Fruit fly (Drosophila melanogaster) whole organism, embryonic: ENCODE results near the gene Wnt6.
A peak's percentile ranks its signal among the peaks of the same experiment; 100 is the strongest.

ENCODE experiments used
- ATbp ChIP-seq: fragments of 200-800 bp; sonication (Bioruptor generic); optimal IDR thresholded peaks from 2 replicates; lab custom pipeline; 2017; ENCODE audit warnings: missing biosample characterization, mild to moderate bottlenecking, missing genetic modification characterization, missing genetic modification reagents
- Atf-2 ChIP-seq: fragments of 200-800 bp; sonication (Bioruptor generic); optimal IDR thresholded peaks from 2 replicates; lab custom pipeline; 2016; ENCODE audit warnings: missing biosample characterization, missing genetic modification characterization
- Atf6 ChIP-seq: fragments of 200-800 bp; sonication (Bioruptor generic); IDR thresholded peaks from 2 replicates; pipeline ENCODE4 v1.3.6; 2022; ENCODE audit warnings: missing biosample characterization, missing genetic modification characterization
- Blimp-1 ChIP-seq: fragments of 200-800 bp; sonication (Bioruptor generic); optimal IDR thresholded peaks from 3 replicates; lab custom pipeline; 2018; ENCODE audit warnings: missing biosample characterization, missing genetic modification characterization, mild to moderate bottlenecking, moderate library complexity, missing genetic modification reagents
- BtbVII ChIP-seq: fragments of 200-800 bp; sonication (Bioruptor generic); optimal IDR thresholded peaks from 3 replicates; lab custom pipeline; 2017; ENCODE audit warnings: missing biosample characterization, mild to moderate bottlenecking, missing genetic modification characterization
- CG10979 ChIP-seq: fragments of 200-800 bp; sonication (Bioruptor generic); optimal IDR thresholded peaks from 2 replicates; lab custom pipeline; 2018; ENCODE audit warnings: missing biosample characterization, mild to moderate bottlenecking, missing genetic modification characterization, moderate library complexity
- CG11560 ChIP-seq: fragments of 200-800 bp; sonication (Bioruptor generic); IDR thresholded peaks from 3 replicates; pipeline ENCODE4 v1.3.6; 2022; ENCODE audit warnings: missing biosample characterization, missing genetic modification characterization
- CG12299 ChIP-seq: fragments of 200-800 bp; sonication (Bioruptor generic); optimal IDR thresholded peaks from 2 replicates; lab custom pipeline; 2018; ENCODE audit warnings: missing biosample characterization, mild to moderate bottlenecking, missing genetic modification characterization
- CG12659 ChIP-seq: fragments of 200-800 bp; sonication (Bioruptor generic); optimal IDR thresholded peaks from 3 replicates; lab custom pipeline; 2017; ENCODE audit warnings: mild to moderate bottlenecking, missing biosample characterization, missing genetic modification reagents, missing genetic modification characterization
- CG15479 ChIP-seq: fragments of 200-800 bp; sonication (Bioruptor generic); optimal IDR thresholded peaks from 3 replicates; lab custom pipeline; 2019; ENCODE audit warnings: missing biosample characterization, mild to moderate bottlenecking, missing genetic modification characterization, moderate library complexity
- CG15601 ChIP-seq: fragments of 200-800 bp; sonication (Bioruptor generic); optimal IDR thresholded peaks from 3 replicates; lab custom pipeline; 2019; ENCODE audit warnings: missing biosample characterization, mild to moderate bottlenecking, missing genetic modification characterization, moderate library complexity
- CG3065 ChIP-seq: fragments of 200-800 bp; sonication (Bioruptor generic); optimal IDR thresholded peaks from 2 replicates; lab custom pipeline; 2016; ENCODE audit warnings: missing biosample characterization, missing genetic modification characterization
- CG31224 ChIP-seq: fragments of 200-800 bp; sonication (Bioruptor generic); IDR thresholded peaks from 2 replicates; pipeline ENCODE4 v1.3.6; 2022; ENCODE audit warnings: missing biosample characterization, missing genetic modification characterization
- CG42726 ChIP-seq: fragments of 200-800 bp; sonication (Bioruptor generic); IDR thresholded peaks from 2 replicates; pipeline ENCODE4 v1.3.6; 2022; ENCODE audit warnings: missing biosample characterization, missing genetic modification characterization; ENCODE audit not compliant: partially characterized antibody
- CG8944 ChIP-seq: fragments of 200-800 bp; sonication (Bioruptor generic); optimal IDR thresholded peaks from 3 replicates; lab custom pipeline; 2016; ENCODE audit warnings: missing biosample characterization, missing genetic modification characterization
- CG9817 ChIP-seq: fragments of 200-800 bp; sonication (Bioruptor generic); optimal IDR thresholded peaks from 2 replicates; lab custom pipeline; 2018; ENCODE audit warnings: missing biosample characterization, mild to moderate bottlenecking, missing genetic modification characterization, moderate library complexity
- CHES-1-like ChIP-seq: fragments of 200-800 bp; sonication (Bioruptor generic); optimal IDR thresholded peaks from 2 replicates; lab custom pipeline; 2016; ENCODE audit warnings: missing biosample characterization, missing genetic modification characterization
- D19B ChIP-seq: fragments of 200-800 bp; sonication (Bioruptor generic); optimal IDR thresholded peaks from 2 replicates; lab custom pipeline; 2017; ENCODE audit warnings: missing biosample characterization, mild to moderate bottlenecking, missing genetic modification characterization
- Dad ChIP-seq: fragments of 200-800 bp; sonication (Bioruptor generic); optimal IDR thresholded peaks from 3 replicates; lab custom pipeline; 2016; ENCODE audit warnings: missing biosample characterization, missing genetic modification characterization
- E2f2 ChIP-seq: fragments of 200-800 bp; sonication (Bioruptor generic); IDR thresholded peaks from 2 replicates; pipeline ENCODE4 v1.3.6; 2022; ENCODE audit warnings: missing biosample characterization, missing genetic modification characterization
- Hmr ChIP-seq: fragments of 200-800 bp; sonication (Bioruptor generic); optimal IDR thresholded peaks from 3 replicates; lab custom pipeline; 2017; ENCODE audit warnings: mild to moderate bottlenecking, missing biosample characterization, missing genetic modification reagents, missing genetic modification characterization
- Jarid2 ChIP-seq: fragments of 200-800 bp; sonication (Bioruptor generic); optimal IDR thresholded peaks from 3 replicates; lab custom pipeline; 2017; ENCODE audit warnings: mild to moderate bottlenecking, missing biosample characterization, missing genetic modification reagents, missing genetic modification characterization
- Lim3 ChIP-seq: fragments of 200-800 bp; sonication (Bioruptor generic); IDR thresholded peaks from 2 replicates; pipeline ENCODE4 v1.3.6; 2022; ENCODE audit warnings: missing biosample characterization, missing genetic modification characterization
- MBD-R2 ChIP-seq: fragments of 200-800 bp; sonication (Bioruptor generic); IDR thresholded peaks from 2 replicates; pipeline ENCODE4 v1.3.6; 2022; ENCODE audit warnings: missing biosample characterization, missing genetic modification characterization
- MTF-1 ChIP-seq: fragments of 200-800 bp; sonication (Bioruptor generic); optimal IDR thresholded peaks from 2 replicates; lab custom pipeline; 2018; ENCODE audit warnings: missing biosample characterization, mild to moderate bottlenecking, missing genetic modification characterization, borderline replicate concordance
- Oli ChIP-seq: fragments of 200-800 bp; sonication (Bioruptor generic); optimal IDR thresholded peaks from 2 replicates; lab custom pipeline; 2018; ENCODE audit warnings: missing biosample characterization, mild to moderate bottlenecking, missing genetic modification characterization, moderate library complexity
- Sox102F ChIP-seq: fragments of 200-800 bp; sonication (Bioruptor generic); optimal IDR thresholded peaks from 2 replicates; lab custom pipeline; 2018; ENCODE audit warnings: missing biosample characterization, mild to moderate bottlenecking, missing genetic modification characterization, moderate library complexity
- aop ChIP-seq: fragments of 200-800 bp; sonication (Bioruptor generic); IDR thresholded peaks from 2 replicates; pipeline ENCODE4 v1.3.6; 2022; ENCODE audit warnings: missing biosample characterization, missing genetic modification characterization
- ap ChIP-seq: fragments of 200-800 bp; sonication (Bioruptor generic); IDR thresholded peaks from 2 replicates; pipeline ENCODE4 v1.3.6; 2022; ENCODE audit warnings: missing biosample characterization, missing genetic modification characterization
- bowl ChIP-seq: fragments of 200-800 bp; sonication (Bioruptor generic); IDR thresholded peaks from 2 replicates; pipeline ENCODE4 v1.3.6; 2022; ENCODE audit warnings: missing biosample characterization, missing genetic modification characterization
- chm ChIP-seq: fragments of 200-800 bp; sonication (Bioruptor generic); IDR thresholded peaks from 2 replicates; pipeline ENCODE4 v1.3.6; 2022; ENCODE audit warnings: missing biosample characterization, missing genetic modification characterization
- corto ChIP-seq: fragments of 200-800 bp; sonication (Bioruptor generic); optimal IDR thresholded peaks from 2 replicates; lab custom pipeline; 2016; ENCODE audit warnings: missing biosample characterization, mild to moderate bottlenecking, missing genetic modification characterization, moderate library complexity
- crol ChIP-seq: fragments of 200-800 bp; sonication (Bioruptor generic); IDR thresholded peaks from 2 replicates; pipeline ENCODE4 v1.3.6; 2022; ENCODE audit warnings: missing biosample characterization, missing genetic modification characterization
- crp ChIP-seq, 2 experiments: fragments of 200-800 bp; sonication (Bioruptor generic); optimal IDR thresholded peaks; 2 replicates in 1 of 2; 3 replicates in 1 of 2; lab custom pipeline; 2017; ENCODE audit warnings: missing biosample characterization in 2 of 2, missing genetic modification characterization in 2 of 2, mild to moderate bottlenecking in 1 of 2, moderate library complexity in 1 of 2
- cwo ChIP-seq: fragments of 200-800 bp; sonication (Bioruptor generic); optimal IDR thresholded peaks from 3 replicates; lab custom pipeline; 2017; ENCODE audit warnings: missing biosample characterization, missing genetic modification characterization, mild to moderate bottlenecking, moderate library complexity, missing genetic modification reagents
- disco-r ChIP-seq: fragments of 200-800 bp; sonication (Bioruptor generic); optimal IDR thresholded peaks from 2 replicates; lab custom pipeline; 2016; ENCODE audit warnings: missing biosample characterization, missing genetic modification characterization
- eve ChIP-seq, 2 experiments: fragments of >200 bp; optimal IDR thresholded peaks; 2 replicates each; lab custom pipeline; 2017; ENCODE audit warnings: missing biosample characterization in 2 of 2, missing genetic modification characterization in 2 of 2
- gem ChIP-seq: fragments of 200-800 bp; sonication (Bioruptor generic); optimal IDR thresholded peaks from 2 replicates; lab custom pipeline; 2019; ENCODE audit warnings: missing biosample characterization, mild to moderate bottlenecking, missing genetic modification characterization, moderate library complexity
- h ChIP-seq: fragments of >200 bp; optimal IDR thresholded peaks from 2 replicates; lab custom pipeline; 2017
- hth ChIP-seq: fragments of >200 bp; optimal IDR thresholded peaks from 2 replicates; lab custom pipeline; 2017; ENCODE audit warnings: inconsistent platforms
- inv ChIP-seq: fragments of 200-800 bp; sonication (Bioruptor generic); IDR thresholded peaks from 2 replicates; pipeline ENCODE4 v1.3.6; 2022; ENCODE audit warnings: missing biosample characterization, missing genetic modification characterization; ENCODE audit not compliant: partially characterized antibody
- jing ChIP-seq: fragments of 200-800 bp; sonication (Bioruptor generic); optimal IDR thresholded peaks from 2 replicates; lab custom pipeline; 2018; ENCODE audit warnings: missing biosample characterization, mild to moderate bottlenecking, missing genetic modification characterization
- jumu ChIP-seq: fragments of 200-800 bp; sonication (Bioruptor generic); optimal IDR thresholded peaks from 3 replicates; lab custom pipeline; 2016; ENCODE audit warnings: missing biosample characterization, missing genetic modification characterization
- org-1 ChIP-seq: fragments of 200-800 bp; sonication (Bioruptor generic); optimal IDR thresholded peaks from 2 replicates; lab custom pipeline; 2017; ENCODE audit warnings: missing biosample characterization, missing genetic modification characterization
- pita ChIP-seq: fragments of 200-800 bp; sonication (Bioruptor generic); optimal IDR thresholded peaks from 2 replicates; lab custom pipeline; 2017; ENCODE audit warnings: missing biosample characterization, mild to moderate bottlenecking, missing genetic modification characterization
- pum ChIP-seq: fragments of 200-800 bp; sonication (Bioruptor generic); optimal IDR thresholded peaks from 2 replicates; lab custom pipeline; 2016; ENCODE audit warnings: missing biosample characterization, missing genetic modification characterization
- seq ChIP-seq: fragments of 200-800 bp; sonication (Bioruptor generic); IDR thresholded peaks from 2 replicates; pipeline ENCODE4 v1.3.6; 2022; ENCODE audit warnings: missing biosample characterization, missing genetic modification characterization
- shn ChIP-seq: fragments of 200-800 bp; sonication (Bioruptor generic); optimal IDR thresholded peaks from 3 replicates; lab custom pipeline; 2016; ENCODE audit warnings: missing biosample characterization, missing genetic modification characterization
- slp2 ChIP-seq: fragments of 200-800 bp; sonication (Bioruptor generic); optimal IDR thresholded peaks from 2 replicates; lab custom pipeline; 2016; ENCODE audit warnings: missing biosample characterization, missing genetic modification characterization
- sna ChIP-seq: fragments of 200-800 bp; sonication (Bioruptor generic); IDR thresholded peaks from 2 replicates; pipeline ENCODE4 v1.3.6; 2022; ENCODE audit warnings: missing biosample characterization, missing genetic modification characterization; ENCODE audit not compliant: partially characterized antibody
- tap ChIP-seq: fragments of 200-800 bp; optimal IDR thresholded peaks from 3 replicates; lab custom pipeline; 2019; ENCODE audit warnings: missing biosample characterization, mild to moderate bottlenecking, missing genetic modification characterization, moderate library complexity

The Wnt6 gene

dm6 chr2L:7396962-7397361, 63.4 kb downstream of the Wnt6 start (continued):
- TF ChIP-seq CG15479 (GFP tag; lab: Kevin White, UChicago), result no peak
- TF ChIP-seq Atf-2 (GFP tag; lab: Kevin White, UChicago), result no peak
- TF ChIP-seq pita, result no peak
- TF ChIP-seq aop (GFP tag; lab: Robert Waterston, UW), result no peak
- TF ChIP-seq jumu (GFP tag; lab: Kevin White, UChicago), result peak; percentile 48
- peak; percentile 58 for TF ChIP-seq seq (GFP tag; lab: Robert Waterston, UW)
- peak; percentile 71; the same call in 1 of the 2 replicates for TF ChIP-seq Atf6
- TF ChIP-seq Blimp-1 (GFP tag; lab: Kevin White, UChicago), result peak; percentile 68
- TF ChIP-seq inv, result no peak
- TF ChIP-seq cwo (GFP tag; lab: Kevin White, UChicago), result peak; percentile 74
- TF ChIP-seq gem (tag; lab: Kevin White, UChicago), result peak; percentile 82
- TF ChIP-seq crp (GFP tag; optimal IDR thresholded peaks at IDR 0.05; lab: Kevin White, UChicago), result no peak
- no peak for TF ChIP-seq CG15601 (tag; lab: Kevin White, UChicago)
- no peak for TF ChIP-seq CG3065 (GFP tag; lab: Kevin White, UChicago)
- peak; percentile 39 for TF ChIP-seq ap (GFP tag; lab: Robert Waterston, UW)
- peak; percentile 50 for TF ChIP-seq ATbp
- no peak for TF ChIP-seq disco-r (GFP tag; lab: Kevin White, UChicago)
- TF ChIP-seq jing (GFP tag; lab: Kevin White, UChicago), result no peak
- peak; percentile 37 for TF ChIP-seq MTF-1 (GFP tag; lab: Kevin White, UChicago)
- peak; percentile 56; the same call in 1 of the 2 replicates for TF ChIP-seq chm
- TF ChIP-seq CHES-1-like (GFP tag; lab: Kevin White, UChicago), result no peak
- TF ChIP-seq CG42726 (GFP tag; lab: Robert Waterston, UW), result no peak
- no peak for TF ChIP-seq shn (GFP tag; lab: Kevin White, UChicago)
- TF ChIP-seq Jarid2 (GFP tag; lab: Kevin White, UChicago), result no peak
- peak; percentile 20; the same call in 1 of the 2 replicates for TF ChIP-seq MBD-R2 (GFP tag; lab: Robert Waterston, UW)
- TF ChIP-seq E2f2 (GFP tag; lab: Robert Waterston, UW), result peak; percentile 47
- no peak for TF ChIP-seq Lim3
- peak; percentile 48 for TF ChIP-seq org-1 (GFP tag; lab: Kevin White, UChicago)
- no peak for TF ChIP-seq CG11560
- peak; percentile 36 for TF ChIP-seq pum
- peak; percentile 24 for TF ChIP-seq BtbVII (GFP tag; lab: Kevin White, UChicago)
- peak; percentile 36 for TF ChIP-seq CG9817 (tag; lab: Kevin White, UChicago)
- peak; percentile 45 for TF ChIP-seq CG12659 (GFP tag; lab: Kevin White, UChicago)
- peak; percentile 56 for TF ChIP-seq tap (tag; lab: Kevin White, UChicago)
- peak; percentile 63 for TF ChIP-seq D19B (GFP tag; lab: Kevin White, UChicago)
- no peak for TF ChIP-seq eve (GFP tag; optimal IDR thresholded peaks at IDR 0.05; lab: Kevin White, UChicago)
- TF ChIP-seq CG31224, result peak; percentile 44; the same call in 1 of the 2 replicates
- no peak for TF ChIP-seq sna (GFP tag; lab: Robert Waterston, UW)
- peak; percentile 26 for TF ChIP-seq CG12299 (tag; lab: Kevin White, UChicago)
- peak; percentile 3 for TF ChIP-seq Dad (GFP tag; lab: Kevin White, UChicago)
- no peak for TF ChIP-seq corto (GFP tag; lab: Kevin White, UChicago)
- TF ChIP-seq Oli, result peak; percentile 71
- peak; percentile 58 for TF ChIP-seq CG10979 (tag; lab: Kevin White, UChicago)
- TF ChIP-seq CG8944 (GFP tag; lab: Kevin White, UChicago), result peak; percentile 31
- no peak for TF ChIP-seq bowl (GFP tag; lab: Robert Waterston, UW)
- no peak for TF ChIP-seq crol (GFP tag; lab: Robert Waterston, UW)
- no peak for TF ChIP-seq h (lab: Kevin White, UChicago)
- peak; percentile 77 for TF ChIP-seq Sox102F (GFP tag; lab: Kevin White, UChicago)
- peak; percentile 19 for TF ChIP-seq slp2
- TF ChIP-seq Hmr (GFP tag; lab: Kevin White, UChicago), result peak; percentile 66
- TF ChIP-seq hth (lab: Kevin White, UChicago), result no peak
